Worm (Caenorhabditis elegans): ENCODE measurements around the gene nstp-8.

DNA sequence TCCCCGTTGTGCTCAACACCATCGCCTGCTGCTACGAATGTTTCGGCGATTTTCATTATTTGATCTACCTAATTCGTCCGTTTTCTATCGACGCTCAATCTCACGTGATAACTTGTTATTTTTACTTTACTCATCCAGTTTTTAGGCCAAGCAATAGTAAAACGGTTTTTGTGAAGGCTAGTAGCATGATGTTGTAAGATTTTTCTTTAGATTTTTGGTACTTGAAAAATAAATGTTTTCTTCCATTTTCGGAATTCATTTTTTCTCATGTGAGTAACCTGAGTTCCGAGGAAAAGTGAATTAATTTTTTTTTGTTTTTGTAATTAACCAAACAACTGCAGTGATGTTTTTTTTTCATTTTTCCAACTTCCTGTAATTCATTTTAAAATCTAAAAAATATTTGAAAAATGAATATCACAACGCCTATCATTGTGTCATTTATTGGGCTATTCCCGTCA is 38.1 kb upstream of the nstp-8 start, which contains the start of gene srbc-17:
- TF ChIP-seq nhr-237 (tag; optimal IDR thresholded peaks at IDR 0.05) (no peak), ceh-28 (tag; optimal IDR thresholded peaks at IDR 0.05) (no peak)

Measured in whole organism, L3 larva.